Fruit fly (Drosophila melanogaster): ENCODE results near the gene emb.

DNA sequence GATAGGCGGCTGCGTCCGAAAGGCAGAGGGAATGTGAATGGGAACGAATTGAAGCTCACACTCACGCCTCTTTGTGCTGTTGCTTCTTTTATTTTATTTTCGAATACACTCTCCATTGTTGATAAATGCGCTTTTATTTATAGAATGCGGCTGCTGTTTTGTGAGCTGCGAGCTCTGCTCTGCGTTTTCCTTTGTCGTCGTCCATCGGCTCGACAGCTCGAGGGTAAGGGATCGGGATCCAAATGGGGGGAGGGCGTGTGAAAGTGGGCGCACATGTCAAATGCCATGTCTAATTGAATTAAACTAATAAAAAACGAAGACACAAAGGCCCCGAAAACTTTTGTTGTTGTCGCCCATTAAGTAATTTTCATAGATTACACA, 20.7 kb downstream of the emb start:
- TF ChIP-seq kay (GFP tag; ENCODE audit: borderline replicate concordance) (no peak), CG33017 (tag; optimal IDR thresholded peaks at IDR 0.05) (no peak), Mnt (GFP tag; optimal IDR thresholded peaks at IDR 0.05) (no peak), CG5204 (GFP tag; optimal IDR thresholded peaks at IDR 0.05) (no peak)
